Worm (Caenorhabditis elegans): ENCODE measurements around the gene B0334.4.

The B0334.4 gene

ce11 chrII:11484600-11484999 lies 10.9 kb upstream of the B0334.4 start (continued):
- TF ChIP-seq Y56A3A.18 (GFP tag; IDR thresholded peaks at IDR 0.05) (peak; percentile 88), nfyb-1 (GFP tag; IDR thresholded peaks at IDR 0.05) (peak; percentile 93), mel-28 (tag; optimal IDR thresholded peaks at IDR 0.05; ENCODE audit: borderline replicate concordance) (peak; percentile 70), B0261.1 (tag; optimal IDR thresholded peaks at IDR 0.05) (peak; percentile 98), die-1 (tag; optimal IDR thresholded peaks at IDR 0.05) (peak; percentile 98), snpc-1.1 (tag; optimal IDR thresholded peaks at IDR 0.05; ENCODE audit: insufficient read depth) (peak; percentile 82), chd-7 (tag; optimal IDR thresholded peaks at IDR 0.05) (peak; percentile 93), ztf-22 (GFP tag; optimal IDR thresholded peaks at IDR 0.05) (peak; percentile 57), repo-1 (tag; optimal IDR thresholded peaks at IDR 0.05) (peak; percentile 87), tbx-9 (tag; optimal IDR thresholded peaks at IDR 0.05; ENCODE audit: borderline replicate concordance) (peak; percentile 26), ceh-100 (GFP tag; IDR thresholded peaks at IDR 0.05) (peak; percentile 82), cebp-1 (GFP tag; IDR thresholded peaks at IDR 0.05) (peak; percentile 56; the same call in 1 of the 2 replicates), cebp-1 (tag; optimal IDR thresholded peaks at IDR 0.05) (no peak), F55B11.4 (tag; optimal IDR thresholded peaks at IDR 0.05; ENCODE audit: borderline replicate concordance, insufficient read depth) (no peak), somi-1 (GFP tag; optimal IDR thresholded peaks at IDR 0.05) (peak; percentile 88)

DNA sequence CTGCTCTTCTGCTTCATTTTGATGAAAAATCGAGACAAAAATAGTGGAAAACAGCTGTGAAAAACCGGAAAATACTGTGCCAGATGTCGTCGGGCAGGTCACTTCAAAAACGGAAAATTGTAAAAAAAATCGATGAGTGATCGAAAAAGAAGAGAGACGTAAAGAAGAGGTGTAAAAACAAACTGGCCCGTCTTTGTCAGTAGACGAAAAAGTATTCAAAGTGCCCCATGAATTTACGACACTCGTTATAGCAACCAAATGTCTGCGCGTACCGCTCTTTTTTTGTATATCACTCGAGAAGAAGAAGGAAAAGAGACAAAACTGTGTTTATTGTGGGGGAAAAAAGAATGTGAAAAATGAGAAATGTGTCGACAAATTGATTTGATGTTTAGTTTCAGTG lies 10.3 kb upstream of the B0334.4 start, which contains the start of gene twk-5:
TSS of gene twk-5 (minus strand) at position 101 of the 400 bp plus-strand sequence.
- TF ChIP-seq aptf-3 (GFP tag; IDR thresholded peaks at IDR 0.05): no peak
- no peak for TF ChIP-seq pha-4 (tag; optimal IDR thresholded peaks at IDR 0.05)
- no peak for TF ChIP-seq mes-4 (tag; optimal IDR thresholded peaks at IDR 0.05)
- no peak for TF ChIP-seq F57A8.1 (GFP tag; optimal IDR thresholded peaks at IDR 0.05)
- no peak for TF ChIP-seq cebp-1 (GFP tag; IDR thresholded peaks at IDR 0.05)
- TF ChIP-seq cebp-1 (tag; optimal IDR thresholded peaks at IDR 0.05): no peak
- TF ChIP-seq nhr-120 (GFP tag; IDR thresholded peaks at IDR 0.05): no peak
- TF ChIP-seq dox-1 (GFP tag; IDR thresholded peaks at IDR 0.05): no peak
- no peak for TF ChIP-seq hsf-1 (GFP tag; IDR thresholded peaks at IDR 0.05)
- no peak for TF ChIP-seq ceh-40 (GFP tag; IDR thresholded peaks at IDR 0.05)
- TF ChIP-seq lin-54 (GFP tag; optimal IDR thresholded peaks at IDR 0.05): no peak
- TF ChIP-seq repo-1 (tag; optimal IDR thresholded peaks at IDR 0.05): no peak
- no peak for TF ChIP-seq B0019.2 (GFP tag; conservative IDR thresholded peaks at IDR 0.05)
- no peak for TF ChIP-seq dpl-1 (GFP tag; optimal IDR thresholded peaks at IDR 0.05)

ce11 chrII:11486698-11487234 lies 8.7 kb upstream of the B0334.4 start, which contains the start of gene ttr-18:
ttr-18 (minus strand) TSS chrII:11486748.
- TF ChIP-seq snpc-4 (GFP tag; optimal IDR thresholded peaks at IDR 0.05) (no peak), snpc-4 (tag; optimal IDR thresholded peaks at IDR 0.05) (no peak), nfyb-1 (GFP tag; IDR thresholded peaks at IDR 0.05) (no peak), madf-10 (tag; optimal IDR thresholded peaks at IDR 0.05) (no peak), lin-26 (GFP tag; IDR thresholded peaks at IDR 0.05) (no peak), hmg-1.2 (GFP tag; IDR thresholded peaks at IDR 0.05) (peak; percentile 47; the same call in 1 of the 2 replicates), ama-1 (optimal IDR thresholded peaks at IDR 0.05) (no peak), ama-1 (GFP tag; optimal IDR thresholded peaks at IDR 0.05) (no peak), mel-28 (tag; optimal IDR thresholded peaks at IDR 0.05; ENCODE audit: borderline replicate concordance) (no peak)

DNA sequence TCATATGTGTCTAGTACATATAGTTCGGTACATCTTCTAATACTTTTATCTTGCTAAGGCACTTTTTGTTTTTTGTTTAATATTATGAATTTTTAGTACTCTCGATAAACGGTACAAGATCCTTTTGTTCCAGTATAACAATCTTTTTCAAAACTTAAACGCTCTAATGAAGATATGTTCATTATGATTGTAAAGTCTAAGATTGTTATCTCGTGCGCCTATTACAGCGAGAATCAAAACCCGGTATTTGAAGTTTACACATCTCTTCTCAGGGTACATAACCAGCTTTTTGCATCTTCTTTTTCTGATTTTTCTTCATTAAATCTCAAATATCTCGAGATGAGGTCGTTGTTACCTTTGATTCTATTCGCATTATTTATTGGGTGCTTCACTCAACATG lies 7.5 kb upstream of the B0334.4 start, which contains the start of gene B0334.13:
TSS of gene B0334.13 (plus strand) at position 301 of the 400 bp plus-strand sequence.
- TF ChIP-seq C06A6.2 (GFP tag; conservative IDR thresholded peaks at IDR 0.05) (no peak), lin-26 (GFP tag; IDR thresholded peaks at IDR 0.05) (no peak), ekl-4 (GFP tag; IDR thresholded peaks at IDR 0.05) (no peak), F33H1.4 (GFP tag; IDR thresholded peaks at IDR 0.05) (no peak), snpc-1.1 (tag; optimal IDR thresholded peaks at IDR 0.05; ENCODE audit: insufficient read depth) (no peak), ztf-3 (GFP tag; optimal IDR thresholded peaks at IDR 0.05) (no peak), T26A5.8 (tag; optimal IDR thresholded peaks at IDR 0.05) (no peak), rpc-1 (optimal IDR thresholded peaks at IDR 0.05) (no peak), rpc-1 (tag; optimal IDR thresholded peaks at IDR 0.05) (no peak), let-607 (tag; optimal IDR thresholded peaks at IDR 0.05) (no peak), madf-10 (tag; optimal IDR thresholded peaks at IDR 0.05) (no peak), lsl-1 (GFP tag; optimal IDR thresholded peaks at IDR 0.05) (no peak), lin-54 (GFP tag; optimal IDR thresholded peaks at IDR 0.05) (no peak), nhr-27 (tag; optimal IDR thresholded peaks at IDR 0.05) (no peak), snpc-1.3 (tag; optimal IDR thresholded peaks at IDR 0.05; ENCODE audit: insufficient read depth) (no peak), Y67H2A.10 (GFP tag; conservative IDR thresholded peaks at IDR 0.05) (no peak)
